Worm (Caenorhabditis elegans) whole organism, L2 larva: Measurements from ENCODE around the gene F44E5.1.

Experiments used
- C34F6.9 ChIP-seq: fragments of 150-350 bp; optimal IDR thresholded peaks from 2 replicates; lab custom pipeline; 2014; ENCODE audit warnings: missing biosample characterization, missing genetic modification characterization
- R02D3.7 ChIP-seq: fragments of 150-350 bp; optimal IDR thresholded peaks from 2 replicates; lab custom pipeline; 2014; ENCODE audit warnings: missing biosample characterization, missing genetic modification characterization
- Y55F3AM.14 ChIP-seq: fragments of 200-800 bp; sonication (Bioruptor generic); optimal IDR thresholded peaks from 2 replicates; lab custom pipeline; 2018; ENCODE audit warnings: mild to moderate bottlenecking, missing genetic modification characterization, missing compliant biosample characterization
- ZK546.5 ChIP-seq: sonication (generic microtip); optimal IDR thresholded peaks from 2 replicates; lab custom pipeline; 2017; ENCODE audit warnings: missing biosample characterization, missing genetic modification characterization
- alr-1 ChIP-seq: fragments of 150-350 bp; optimal IDR thresholded peaks from 2 replicates; lab custom pipeline; 2014; ENCODE audit warnings: missing biosample characterization, missing genetic modification characterization
- ama-1 ChIP-seq: fragments of 150-350 bp; optimal IDR thresholded peaks from 2 replicates; lab custom pipeline; 2018; ENCODE audit warnings: inconsistent platforms
- blmp-1 ChIP-seq: sonication (generic microtip); optimal IDR thresholded peaks from 2 replicates; lab custom pipeline; 2017; ENCODE audit warnings: missing genetic modification characterization, mild to moderate bottlenecking, missing compliant biosample characterization, antibody characterized with exemption, moderate library complexity; ENCODE audit not compliant: insufficient read depth
- ceh-16 ChIP-seq: fragments of 150-350 bp; optimal IDR thresholded peaks from 2 replicates; lab custom pipeline; 2014; ENCODE audit warnings: missing biosample characterization, missing genetic modification characterization
- crh-2 ChIP-seq: sonication (generic microtip); optimal IDR thresholded peaks from 2 replicates; lab custom pipeline; 2017; ENCODE audit warnings: missing biosample characterization, missing genetic modification characterization
- dmd-4 ChIP-seq: sonication (generic microtip); optimal IDR thresholded peaks from 2 replicates; lab custom pipeline; 2017; ENCODE audit warnings: missing biosample characterization, missing genetic modification characterization
- fos-1 ChIP-seq: fragments of 150-350 bp; optimal IDR thresholded peaks from 2 replicates; lab custom pipeline; 2014; ENCODE audit warnings: missing biosample characterization, missing genetic modification characterization
- lin-11 ChIP-seq: fragments of 150-350 bp; sonication (generic microtip); optimal IDR thresholded peaks from 2 replicates; lab custom pipeline; 2014; ENCODE audit warnings: missing biosample characterization, missing genetic modification characterization, inconsistent platforms, mixed read lengths
- lin-13 ChIP-seq: fragments of 150-350 bp; optimal IDR thresholded peaks from 2 replicates; lab custom pipeline; 2014; ENCODE audit warnings: missing biosample characterization, missing genetic modification reagents, missing genetic modification characterization
- lin-39 ChIP-seq: fragments of 150-350 bp; optimal IDR thresholded peaks from 2 replicates; lab custom pipeline; 2014; ENCODE audit warnings: missing biosample characterization, missing genetic modification reagents, missing genetic modification characterization
- lsy-2 ChIP-seq, 2 experiments: fragments of 150-350 bp in 1 of 2; sonication (generic microtip) in 1 of 2; optimal IDR thresholded peaks; 2 replicates each; lab custom pipeline; 2014 to 2017; ENCODE audit warnings: missing biosample characterization in 2 of 2, missing genetic modification characterization in 2 of 2
- mab-5 ChIP-seq: fragments of 150-350 bp; optimal IDR thresholded peaks from 2 replicates; lab custom pipeline; 2014; ENCODE audit warnings: missing biosample characterization, missing genetic modification characterization
- nhr-10 ChIP-seq: sonication (generic microtip); optimal IDR thresholded peaks from 2 replicates; lab custom pipeline; 2017; ENCODE audit warnings: missing biosample characterization, missing genetic modification characterization
- nhr-11 ChIP-seq: fragments of 150-350 bp; optimal IDR thresholded peaks from 2 replicates; lab custom pipeline; 2014; ENCODE audit warnings: missing biosample characterization, missing genetic modification characterization
- nhr-12 ChIP-seq: fragments of 150-350 bp; optimal IDR thresholded peaks from 2 replicates; lab custom pipeline; 2014; ENCODE audit warnings: missing biosample characterization, missing genetic modification characterization
- nhr-129 ChIP-seq: fragments of 150-350 bp; optimal IDR thresholded peaks from 2 replicates; lab custom pipeline; 2014; ENCODE audit warnings: missing biosample characterization, missing genetic modification characterization
- nhr-21 ChIP-seq: fragments of 150-350 bp; optimal IDR thresholded peaks from 2 replicates; lab custom pipeline; 2014; ENCODE audit warnings: missing biosample characterization, missing genetic modification characterization
- nhr-23 ChIP-seq: fragments of 150-350 bp; optimal IDR thresholded peaks from 2 replicates; lab custom pipeline; 2014; ENCODE audit warnings: missing biosample characterization, missing genetic modification reagents, missing genetic modification characterization
- nhr-237 ChIP-seq: fragments of 150-350 bp; optimal IDR thresholded peaks from 2 replicates; lab custom pipeline; 2014; ENCODE audit warnings: missing biosample characterization, missing genetic modification characterization
- nhr-25 ChIP-seq: fragments of 150-350 bp; sonication (generic microtip); optimal IDR thresholded peaks from 3 replicates; lab custom pipeline; 2014; ENCODE audit warnings: missing biosample characterization, missing genetic modification characterization
- nhr-77 ChIP-seq: fragments of 150-350 bp; optimal IDR thresholded peaks from 2 replicates; lab custom pipeline; 2014; ENCODE audit warnings: missing biosample characterization, missing genetic modification characterization
- sma-3 ChIP-seq: sonication (generic microtip); optimal IDR thresholded peaks from 2 replicates; lab custom pipeline; 2016; ENCODE audit warnings: missing genetic modification reagents, missing genetic modification characterization, missing compliant biosample characterization
- sma-9 ChIP-seq, 2 experiments: fragments of 150-350 bp in 1 of 2; sonication (generic microtip) in 1 of 2; optimal IDR thresholded peaks; 2 replicates each; lab custom pipeline; 2014 to 2016; ENCODE audit warnings: missing genetic modification characterization in 2 of 2, mild to moderate bottlenecking in 1 of 2, missing biosample characterization in 1 of 2, missing compliant biosample characterization in 1 of 2, missing genetic modification reagents in 1 of 2, moderate library complexity in 1 of 2
- snpc-4 ChIP-seq: fragments of 150-350 bp; optimal IDR thresholded peaks from 2 replicates; lab custom pipeline; 2014; ENCODE audit warnings: missing biosample characterization, missing genetic modification characterization
- unc-39 ChIP-seq: fragments of 150-350 bp; optimal IDR thresholded peaks from 2 replicates; lab custom pipeline; 2014; ENCODE audit warnings: missing biosample characterization, missing genetic modification characterization
- unc-55 ChIP-seq: fragments of 150-350 bp; sonication (generic microtip); optimal IDR thresholded peaks from 3 replicates; lab custom pipeline; 2014; ENCODE audit warnings: missing biosample characterization, missing genetic modification reagents, missing genetic modification characterization
- unc-62 ChIP-seq: fragments of 150-350 bp; optimal IDR thresholded peaks from 2 replicates; lab custom pipeline; 2014; ENCODE audit warnings: missing biosample characterization, missing genetic modification reagents, missing genetic modification characterization
- zag-1 ChIP-seq: fragments of 150-350 bp; optimal IDR thresholded peaks from 2 replicates; lab custom pipeline; 2014; ENCODE audit warnings: missing biosample characterization, missing genetic modification characterization
- ztf-1 ChIP-seq: fragments of 200-800 bp; sonication (Bioruptor generic); conservative IDR thresholded peaks from 2 replicates; pipeline ENCODE4 v1.3.6; 2022; ENCODE audit warnings: missing genetic modification characterization, missing compliant biosample characterization
- ztf-11 ChIP-seq: sonication (generic microtip); optimal IDR thresholded peaks from 2 replicates; lab custom pipeline; 2017; ENCODE audit warnings: missing biosample characterization, missing genetic modification characterization
- ztf-4 ChIP-seq: fragments of 150-350 bp; optimal IDR thresholded peaks from 2 replicates; lab custom pipeline; 2014; ENCODE audit warnings: missing biosample characterization, missing genetic modification characterization

The F44E5.1 gene

DNA sequence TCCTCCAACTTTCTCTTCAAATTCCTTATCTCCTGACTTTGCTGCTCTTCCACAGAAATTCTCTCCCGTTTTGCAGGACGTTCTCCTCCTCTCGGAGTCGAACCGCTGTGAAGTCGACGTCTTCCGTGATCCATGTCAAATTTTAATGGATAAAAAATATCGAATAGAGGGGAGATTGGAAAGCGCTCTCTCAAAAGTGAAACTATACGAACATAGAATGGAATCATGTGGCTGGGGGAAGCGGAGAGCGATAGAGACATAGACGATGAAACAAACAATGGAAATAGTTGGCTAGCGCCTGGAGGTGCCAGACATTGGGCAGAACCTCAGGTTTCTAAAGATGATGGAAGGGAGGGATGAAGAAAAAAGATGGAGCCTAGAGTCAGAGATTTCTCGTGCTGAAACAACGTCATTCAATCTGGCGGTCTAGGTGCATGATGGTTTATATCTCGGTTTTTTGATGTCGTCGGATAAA lies 39.6 kb upstream of the F44E5.1 start, which contains the start of gene F43G6.8:
F43G6.8 (minus strand) TSS at position 198 of the 475 bp plus-strand sequence.
- TF ChIP-seq nhr-21 (tag; lab: Kevin White, UChicago) = peak; percentile 10
- no peak for TF ChIP-seq unc-39 (tag; lab: Kevin White, UChicago)
- no peak for TF ChIP-seq unc-62
- TF ChIP-seq lsy-2 (tag; optimal IDR thresholded peaks at IDR 0.05; lab: Kevin White, UChicago) = peak in 1 of 2 experiments; percentile 61
- TF ChIP-seq C34F6.9 (tag; lab: Kevin White, UChicago) = peak; percentile 81
- TF ChIP-seq unc-55 (GFP tag; lab: Kevin White, UChicago) = peak; percentile 50
- TF ChIP-seq nhr-25 (tag; lab: Kevin White, UChicago) = peak; percentile 6
- TF ChIP-seq ama-1 = peak; percentile 79
- peak; percentile 30 for TF ChIP-seq crh-2 (tag; lab: Kevin White, UChicago)
- peak; percentile 42 for TF ChIP-seq sma-9 (GFP tag; optimal IDR thresholded peaks at IDR 0.05; lab: Kevin White, UChicago)
- TF ChIP-seq sma-9 (tag; optimal IDR thresholded peaks at IDR 0.05; lab: Kevin White, UChicago) = no peak
- TF ChIP-seq blmp-1 (tag; lab: Kevin White, UChicago) = peak; percentile 32
- peak; percentile 83 for TF ChIP-seq nhr-129 (tag; lab: Kevin White, UChicago)
- TF ChIP-seq snpc-4 (tag; lab: Kevin White, UChicago) = peak; percentile 2
- peak; percentile 13 for TF ChIP-seq fos-1 (tag; lab: Kevin White, UChicago)
- TF ChIP-seq lin-11 (tag; lab: Kevin White, UChicago) = peak; percentile 29
- no peak for TF ChIP-seq nhr-23 (tag; lab: Kevin White, UChicago)
- no peak for TF ChIP-seq nhr-12 (tag; lab: Kevin White, UChicago)
- peak; percentile 4 for TF ChIP-seq lin-13 (GFP tag; lab: Kevin White, UChicago)

DNA sequence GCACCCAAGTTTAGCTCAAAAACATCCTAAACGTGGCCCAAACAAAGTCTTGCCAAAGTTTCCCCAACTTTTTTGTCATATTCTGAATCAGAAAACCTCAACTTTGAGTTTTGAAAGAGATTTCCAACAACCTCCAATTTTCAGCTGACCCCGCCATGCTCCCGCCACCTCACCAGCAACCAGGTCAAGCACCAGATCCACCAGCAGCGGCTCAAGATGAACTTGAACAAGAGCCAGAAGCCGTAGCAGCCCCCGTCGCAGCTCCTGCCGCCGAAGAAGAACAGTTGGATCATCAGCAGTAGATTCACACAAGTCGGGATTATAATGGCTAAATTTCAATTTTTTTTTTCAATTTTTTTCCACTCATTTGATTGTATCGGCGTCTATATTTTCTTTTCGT lies 36.9 kb upstream of the F44E5.1 start:
- TF ChIP-seq lin-11 (tag; lab: Kevin White, UChicago) (no peak), ztf-4 (tag; lab: Kevin White, UChicago) (no peak), unc-39 (tag; lab: Kevin White, UChicago) (no peak), fos-1 (tag; lab: Kevin White, UChicago) (no peak), mab-5 (no peak), nhr-10 (tag; lab: Kevin White, UChicago) (no peak), nhr-77 (tag; lab: Kevin White, UChicago) (no peak), ztf-1 (GFP tag; lab: Robert Waterston, UW) (no peak), C34F6.9 (tag; lab: Kevin White, UChicago) (no peak), nhr-25 (tag; lab: Kevin White, UChicago) (no peak), Y55F3AM.14 (no peak), sma-9 (GFP tag; optimal IDR thresholded peaks at IDR 0.05; lab: Kevin White, UChicago) (no peak), sma-9 (tag; optimal IDR thresholded peaks at IDR 0.05; lab: Kevin White, UChicago) (no peak)

DNA sequence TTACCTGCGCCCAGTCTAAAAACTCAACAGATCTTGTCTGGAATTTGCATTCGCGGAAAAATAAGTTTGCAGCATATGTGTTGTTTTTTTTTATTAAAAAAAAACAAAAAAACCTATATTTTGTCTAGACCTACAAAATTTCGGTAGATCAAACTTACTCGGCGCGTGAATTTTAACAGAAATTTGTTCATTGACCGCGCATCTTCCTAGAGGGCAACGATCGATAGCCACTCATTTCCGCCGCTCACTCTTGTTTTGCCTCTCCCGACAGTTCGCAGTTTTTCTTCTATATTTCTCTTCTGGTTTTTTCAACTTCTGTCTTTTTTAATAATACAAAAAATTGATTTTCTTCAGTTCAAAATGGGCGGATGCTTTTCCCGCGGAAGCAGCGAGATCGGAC lies 36.1 kb upstream of the F44E5.1 start, which contains the start of gene F43G6.7:
F43G6.7 (plus strand) TSS at position 355 of the 400 bp plus-strand sequence.
- TF ChIP-seq R02D3.7 (tag; lab: Kevin White, UChicago) (no peak), dmd-4 (tag; lab: Kevin White, UChicago) (no peak), alr-1 (tag; lab: Kevin White, UChicago) (no peak), ZK546.5 (no peak)
- TF ChIP-seq, all 48 proteins: peak for 0

DNA sequence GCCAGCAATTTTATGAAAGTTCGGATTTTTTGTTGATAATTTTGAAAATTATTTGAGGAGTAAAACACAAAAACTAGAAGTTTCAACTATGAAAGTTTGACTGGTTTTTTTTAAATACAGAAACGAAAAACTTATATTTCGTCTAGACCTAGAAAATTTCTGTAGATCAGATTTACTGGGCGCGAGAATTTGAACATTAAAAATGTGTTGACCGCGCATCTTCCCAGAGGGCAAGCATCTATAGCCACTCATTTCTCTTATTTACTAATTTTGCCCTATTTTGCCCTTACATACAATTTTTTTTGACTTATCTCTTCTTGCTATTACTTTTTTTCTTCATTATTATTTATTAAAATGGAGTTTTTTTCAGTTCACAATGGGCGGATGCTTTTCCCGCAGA lies 34.6 kb upstream of the F44E5.1 start, which contains the start of gene F43G6.10:
F43G6.10 (plus strand) TSS at position 371 of the 400 bp plus-strand sequence.
- TF ChIP-seq nhr-11 (no peak), nhr-25 (tag; lab: Kevin White, UChicago) (no peak), unc-55 (GFP tag; lab: Kevin White, UChicago) (no peak), sma-3 (GFP tag; lab: Kevin White, UChicago) (no peak), crh-2 (tag; lab: Kevin White, UChicago) (no peak), nhr-21 (tag; lab: Kevin White, UChicago) (no peak), lin-39 (no peak), ceh-16 (no peak), ztf-11 (no peak), nhr-10 (tag; lab: Kevin White, UChicago) (no peak), lin-13 (GFP tag; lab: Kevin White, UChicago) (no peak), zag-1 (tag; lab: Kevin White, UChicago) (no peak), ztf-1 (GFP tag; lab: Robert Waterston, UW) (no peak), nhr-237 (tag; lab: Kevin White, UChicago) (no peak), nhr-12 (tag; lab: Kevin White, UChicago) (no peak)
- TF ChIP-seq, all 48 proteins: peak for 0
